Worm (Caenorhabditis elegans): Measurements from ENCODE around the gene F38B6.6.
A peak's percentile ranks its signal among the peaks of the same experiment; 100 is the strongest.

F38B6.6 gene

DNA sequence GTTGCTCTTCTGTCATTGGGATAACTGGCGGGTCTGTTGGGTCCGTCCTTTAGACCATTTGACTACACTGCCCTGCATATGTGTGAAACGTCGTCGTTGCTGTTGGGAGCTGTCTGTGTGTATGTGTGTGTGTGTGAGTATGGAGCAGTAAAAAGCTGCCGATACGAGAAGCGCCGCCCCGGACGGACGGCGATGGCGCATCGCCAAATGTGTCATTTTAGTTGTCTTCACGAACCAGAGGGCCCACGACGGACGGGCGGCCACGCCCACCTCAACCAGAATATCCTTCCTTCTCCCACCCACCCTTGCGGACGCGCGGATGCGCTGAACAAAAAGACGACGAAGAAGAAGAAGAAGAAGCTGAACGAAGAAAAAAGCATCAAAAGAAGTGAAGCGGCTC, 12.4 kb upstream of the F38B6.6 start, which contains the start of gene acr-2:
Gene acr-2 (plus strand): TSS at position 301 of the 400 bp plus-strand sequence.
- TF ChIP-seq unc-39 (tag; optimal IDR thresholded peaks at IDR 0.05) (no peak), F13H6.1 (tag; optimal IDR thresholded peaks at IDR 0.05) (peak; percentile 8)

DNA sequence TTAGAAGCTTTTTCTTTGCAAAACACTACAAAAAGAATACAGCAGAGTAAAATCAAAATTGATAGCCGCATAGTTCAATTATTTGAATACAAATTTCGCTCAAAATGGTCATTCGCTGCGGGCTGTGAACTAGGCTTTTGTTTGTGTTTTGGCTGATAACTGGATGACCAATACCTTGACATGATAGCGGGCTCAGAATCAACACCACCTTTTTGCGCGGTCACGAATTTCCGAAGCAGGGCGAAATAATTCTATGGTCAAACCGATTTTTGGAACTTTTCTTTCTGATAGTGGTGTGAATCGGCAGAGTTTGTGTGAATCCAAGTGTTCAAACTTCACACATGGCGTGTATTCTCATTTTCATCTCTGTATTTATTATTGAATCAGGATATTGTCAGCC, 8.4 kb upstream of the F38B6.6 start, which contains the start of the genes F38B6.7 and F38B6.2:
Gene F38B6.7 (minus strand): TSS at position 101 of the 400 bp plus-strand sequence.
Gene F38B6.2 (plus strand): TSS at position 267 of the 400 bp plus-strand sequence.
- TF ChIP-seq blmp-1 (tag; optimal IDR thresholded peaks at IDR 0.05; ENCODE audit: insufficient read depth) (no peak), nhr-21 (tag; optimal IDR thresholded peaks at IDR 0.05) (no peak), lsy-2 (tag; optimal IDR thresholded peaks at IDR 0.05) (no peak), R02D3.7 (tag; optimal IDR thresholded peaks at IDR 0.05) (no peak), dmd-4 (tag; optimal IDR thresholded peaks at IDR 0.05) (no peak), mab-5 (tag; optimal IDR thresholded peaks at IDR 0.05) (no peak), fos-1 (tag; optimal IDR thresholded peaks at IDR 0.05) (no peak), lin-11 (tag; optimal IDR thresholded peaks at IDR 0.05) (no peak), nhr-129 (tag; optimal IDR thresholded peaks at IDR 0.05) (no peak), gmeb-1 (tag; optimal IDR thresholded peaks at IDR 0.05) (no peak), nhr-12 (tag; optimal IDR thresholded peaks at IDR 0.05) (no peak), ceh-82 (tag; optimal IDR thresholded peaks at IDR 0.05) (no peak), nhr-25 (tag; optimal IDR thresholded peaks at IDR 0.05) (no peak), ztf-4 (tag; optimal IDR thresholded peaks at IDR 0.05) (no peak), skn-1 (tag; optimal IDR thresholded peaks at IDR 0.05) (no peak), alr-1 (tag; optimal IDR thresholded peaks at IDR 0.05) (no peak), aly-2 (tag; optimal IDR thresholded peaks at IDR 0.05) (no peak)

DNA sequence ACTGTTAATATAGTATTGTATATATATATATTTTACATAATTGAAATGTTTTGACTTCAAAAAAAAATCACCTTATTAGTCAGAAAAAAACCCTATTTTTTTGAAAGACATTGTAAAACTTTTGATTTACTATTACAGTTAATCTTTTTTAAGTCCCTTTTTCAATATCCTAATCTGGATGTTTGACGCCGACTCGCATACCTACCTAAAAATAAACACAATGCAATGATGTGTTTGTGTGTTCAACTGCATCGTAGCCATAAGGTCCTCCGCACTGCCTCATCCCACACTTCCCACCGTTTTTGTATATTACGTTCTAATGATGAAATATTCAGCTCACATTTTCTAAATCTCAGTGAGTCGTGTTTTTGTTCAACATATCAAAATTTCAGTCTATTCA, 3.4 kb upstream of the F38B6.6 start, which contains the start of gene F38B6.3:
Gene F38B6.3 (plus strand): TSS at position 301 of the 400 bp plus-strand sequence.
- TF ChIP-seq unc-55 (GFP tag; optimal IDR thresholded peaks at IDR 0.05) (no peak), unc-62 (GFP tag; optimal IDR thresholded peaks at IDR 0.05) (no peak), mab-5 (tag; optimal IDR thresholded peaks at IDR 0.05) (no peak), lin-13 (GFP tag; optimal IDR thresholded peaks at IDR 0.05) (no peak), zag-1 (tag; optimal IDR thresholded peaks at IDR 0.05) (no peak), nhr-129 (tag; optimal IDR thresholded peaks at IDR 0.05) (no peak)

ce11 chrX:6692896-6693295, 3.0 kb upstream of the F38B6.6 start:
- TF ChIP-seq egl-27 (tag; optimal IDR thresholded peaks at IDR 0.05), result no peak
- TF ChIP-seq skn-1 (tag; optimal IDR thresholded peaks at IDR 0.05), result no peak
- no peak for TF ChIP-seq nhr-21 (tag; optimal IDR thresholded peaks at IDR 0.05)
- TF ChIP-seq blmp-1 (tag; optimal IDR thresholded peaks at IDR 0.05; ENCODE audit: insufficient read depth), result no peak
- no peak for TF ChIP-seq lin-11 (tag; optimal IDR thresholded peaks at IDR 0.05)
- TF ChIP-seq ZK546.5 (tag; optimal IDR thresholded peaks at IDR 0.05), result no peak
- no peak for TF ChIP-seq C34F6.9 (tag; optimal IDR thresholded peaks at IDR 0.05)
- no peak for TF ChIP-seq unc-62 (GFP tag; optimal IDR thresholded peaks at IDR 0.05)
- TF ChIP-seq ztf-11 (tag; optimal IDR thresholded peaks at IDR 0.05), result no peak
- TF ChIP-seq snpc-4 (tag; optimal IDR thresholded peaks at IDR 0.05), result no peak
- no peak for TF ChIP-seq lin-13 (GFP tag; optimal IDR thresholded peaks at IDR 0.05)
- TF ChIP-seq nhr-10 (tag; optimal IDR thresholded peaks at IDR 0.05), result no peak
- no peak for TF ChIP-seq elt-1 (tag; optimal IDR thresholded peaks at IDR 0.05)
- no peak for TF ChIP-seq ceh-16 (tag; optimal IDR thresholded peaks at IDR 0.05)
- no peak for TF ChIP-seq nhr-77 (tag; optimal IDR thresholded peaks at IDR 0.05)
- TF ChIP-seq alr-1 (tag; optimal IDR thresholded peaks at IDR 0.05), result no peak
- no peak for TF ChIP-seq nhr-12 (tag; optimal IDR thresholded peaks at IDR 0.05)

DNA sequence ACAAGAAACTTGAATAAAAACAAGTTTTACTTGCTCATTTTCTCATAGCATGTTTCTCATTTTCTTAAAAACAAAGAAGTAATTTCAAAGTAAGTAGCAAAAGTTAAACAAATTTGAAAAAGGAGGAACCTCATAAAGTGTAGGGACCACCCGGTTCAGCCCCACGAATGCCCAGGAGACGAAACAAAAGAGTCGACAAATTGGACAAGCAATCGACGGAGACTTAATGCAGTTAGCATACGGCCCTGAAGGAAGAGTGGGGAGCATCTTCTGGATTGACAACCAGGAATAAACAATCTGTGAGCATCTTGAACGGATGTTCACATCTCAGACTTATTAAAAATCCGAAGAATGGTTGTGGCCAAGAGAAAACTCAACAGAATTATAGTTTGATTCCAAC, 1.8 kb upstream of the F38B6.6 start:
- TF ChIP-seq mbf-1 (tag; optimal IDR thresholded peaks at IDR 0.05) (no peak), unc-39 (tag; optimal IDR thresholded peaks at IDR 0.05) (no peak), nhr-12 (tag; optimal IDR thresholded peaks at IDR 0.05) (no peak), lin-11 (tag; optimal IDR thresholded peaks at IDR 0.05) (no peak), skn-1 (tag; optimal IDR thresholded peaks at IDR 0.05) (no peak), nhr-237 (tag; optimal IDR thresholded peaks at IDR 0.05) (no peak), zag-1 (tag; optimal IDR thresholded peaks at IDR 0.05) (no peak), peb-1 (tag; optimal IDR thresholded peaks at IDR 0.05) (no peak), F13H6.1 (tag; optimal IDR thresholded peaks at IDR 0.05) (no peak), ztf-11 (tag; optimal IDR thresholded peaks at IDR 0.05) (no peak), crh-2 (tag; optimal IDR thresholded peaks at IDR 0.05) (no peak), nhr-10 (tag; optimal IDR thresholded peaks at IDR 0.05) (no peak), blmp-1 (tag; optimal IDR thresholded peaks at IDR 0.05; ENCODE audit: insufficient read depth) (no peak), ZK546.5 (tag; optimal IDR thresholded peaks at IDR 0.05) (no peak), R02D3.7 (tag; optimal IDR thresholded peaks at IDR 0.05) (no peak), ceh-16 (tag; optimal IDR thresholded peaks at IDR 0.05) (no peak), unc-62 (GFP tag; optimal IDR thresholded peaks at IDR 0.05) (no peak), sma-9 (GFP tag; optimal IDR thresholded peaks at IDR 0.05) (no peak), sma-9 (tag; optimal IDR thresholded peaks at IDR 0.05) (no peak), sem-4 (tag; optimal IDR thresholded peaks at IDR 0.05) (no peak), ama-1 (optimal IDR thresholded peaks at IDR 0.05) (no peak)
